Worm (Caenorhabditis elegans) whole organism, L4 larva: ENCODE measurements around the gene C32D5.11.
A peak's percentile ranks its signal among the peaks of the same experiment; 100 is the strongest.

Experiments used
- F26F4.8 ChIP-seq: fragments of 200-800 bp; sonication (Bioruptor generic); conservative IDR thresholded peaks from 2 replicates; pipeline ENCODE4 v1.3.6; 2022; ENCODE audit warnings: missing genetic modification characterization, missing compliant biosample characterization
- dve-1 ChIP-seq: sonication (generic microtip); optimal IDR thresholded peaks from 2 replicates; lab custom pipeline; 2017; ENCODE audit warnings: antibody characterized with exemption, mild to moderate bottlenecking, missing genetic modification characterization, missing compliant biosample characterization; ENCODE audit not compliant: insufficient read depth
- fos-1 ChIP-seq: fragments of 150-350 bp; optimal IDR thresholded peaks from 2 replicates; lab custom pipeline; 2014; ENCODE audit warnings: missing biosample characterization, missing genetic modification characterization
- hif-1 ChIP-seq, 2 experiments: sonication (generic microtip); optimal IDR thresholded peaks; 2 replicates each; lab custom pipeline; 2016 to 2017; ENCODE audit warnings: missing compliant biosample characterization in 2 of 2, missing genetic modification characterization in 2 of 2, missing genetic modification reagents in 2 of 2, missing genotype in 2 of 2, mild to moderate bottlenecking in 1 of 2
- mep-1 ChIP-seq: fragments of 150-350 bp; sonication (generic microtip); optimal IDR thresholded peaks from 3 replicates; lab custom pipeline; 2014; ENCODE audit warnings: missing biosample characterization, missing genetic modification characterization
- nhr-237 ChIP-seq: sonication (generic microtip); optimal IDR thresholded peaks from 2 replicates; lab custom pipeline; 2017; ENCODE audit warnings: missing biosample characterization, missing genetic modification characterization
- unc-62 ChIP-seq, 3 experiments: fragments of 150-350 bp in 1 of 3; sonication (generic microtip); optimal IDR thresholded peaks in 2 of 3; peaks in 1 of 3; 1 replicate in 1 of 3; 2 replicates in 2 of 3; lab custom pipeline; 2014 to 2017; ENCODE audit warnings: missing biosample characterization in 3 of 3, missing genetic modification characterization in 3 of 3, missing genetic modification reagents in 3 of 3, missing genotype in 1 of 3
- zag-1 ChIP-seq: fragments of 150-350 bp; optimal IDR thresholded peaks from 2 replicates; lab custom pipeline; 2014; ENCODE audit warnings: missing biosample characterization, missing genetic modification characterization

DNA sequence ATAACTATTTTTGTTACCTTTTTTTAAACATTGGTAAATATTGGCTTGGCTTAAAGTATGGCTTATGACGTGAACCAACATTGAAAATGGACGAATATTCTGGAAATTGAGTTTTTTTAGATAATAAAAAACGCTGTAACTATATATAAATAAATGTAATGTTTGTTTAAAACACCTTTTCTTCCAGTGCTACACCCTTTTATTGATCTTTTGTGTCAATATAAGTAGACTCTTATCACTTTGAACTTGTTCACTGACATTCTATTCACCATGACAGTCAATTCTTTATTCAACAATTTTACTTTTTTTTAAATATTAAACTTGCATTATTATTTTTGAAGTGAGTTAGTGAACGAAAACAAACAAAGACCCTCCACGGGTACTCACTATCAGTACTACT is 48.0 kb upstream of the C32D5.11 start, which contains the start of gene T25D10.1:
- no peak for TF ChIP-seq fos-1 (tag; lab: Kevin White, UChicago)
- TF ChIP-seq zag-1 (tag; lab: Kevin White, UChicago): no peak
- peak; percentile 21 for TF ChIP-seq mep-1 (tag; lab: Kevin White, UChicago)
- no peak for TF ChIP-seq nhr-237
- TF ChIP-seq hif-1 (tag; optimal IDR thresholded peaks at IDR 0.05; lab: Kevin White, UChicago): no peak
- no peak for TF ChIP-seq unc-62 (GFP tag; optimal IDR thresholded peaks at IDR 0.05 in 1 of 2; lab: Kevin White, UChicago)
- no peak for TF ChIP-seq unc-62 (tag; optimal IDR thresholded peaks at IDR 0.05; lab: Kevin White, UChicago)
- TF ChIP-seq F26F4.8 (GFP tag; lab: Robert Waterston, UW): no peak
- no peak for TF ChIP-seq dve-1 (tag; lab: Kevin White, UChicago)
